Fruit fly (Drosophila melanogaster): ENCODE results near the gene CheA87a.

Gene CheA87a

dm6 chr3R:13364175-13365174, 5.0 kb upstream of the CheA87a start, which contains the start of gene Dic1:
Gene Dic1, plus strand, starts transcription at chr3R:13364938.
- TF ChIP-seq CG7368 (GFP tag; optimal IDR thresholded peaks at IDR 0.05) (peak; percentile 92), CG6808 (GFP tag; optimal IDR thresholded peaks at IDR 0.05) (peak; percentile 95), vri (GFP tag; optimal IDR thresholded peaks at IDR 0.05) (peak; percentile 87), CG16779 (tag; optimal IDR thresholded peaks at IDR 0.05) (peak; percentile 93), CG6854 (GFP tag; optimal IDR thresholded peaks at IDR 0.05) (peak; percentile 96), CG34406 (GFP tag; optimal IDR thresholded peaks at IDR 0.05) (peak; percentile 98), CG6276 (GFP tag; optimal IDR thresholded peaks at IDR 0.05) (peak; percentile 98), CG8632 (GFP tag; optimal IDR thresholded peaks at IDR 0.05) (peak; percentile 98), CG32006 (GFP tag; optimal IDR thresholded peaks at IDR 0.05) (peak; percentile 99), fd85E (GFP tag; optimal IDR thresholded peaks at IDR 0.05) (peak; percentile 85), Eip78C (GFP tag) (peak; percentile 100), CG8319 (GFP tag; optimal IDR thresholded peaks at IDR 0.05) (peak; percentile 97), CG15336 (GFP tag; IDR thresholded peaks at IDR 0.05) (peak; percentile 96), Sox14 (GFP tag; optimal IDR thresholded peaks at IDR 0.05) (peak; percentile 96), Sox102F (GFP tag; optimal IDR thresholded peaks at IDR 0.05) (peak; percentile 97), CG4318 (GFP tag; optimal IDR thresholded peaks at IDR 0.05) (peak; percentile 98), esn (GFP tag; optimal IDR thresholded peaks at IDR 0.05) (peak; percentile 99), CG3919 (GFP tag; optimal IDR thresholded peaks at IDR 0.05) (peak; percentile 98), net (GFP tag; optimal IDR thresholded peaks at IDR 0.05) (peak; percentile 97), CG11902 (GFP tag; optimal IDR thresholded peaks at IDR 0.05) (peak; percentile 95), Sox15 (GFP tag; optimal IDR thresholded peaks at IDR 0.05) (peak; percentile 96), Eip75B (GFP tag; optimal IDR thresholded peaks at IDR 0.05) (peak; percentile 97), ss (GFP tag; optimal IDR thresholded peaks at IDR 0.05) (peak; percentile 83 to 93), eg (GFP tag; IDR thresholded peaks at IDR 0.05) (peak; percentile 93), CG10669 (GFP tag; optimal IDR thresholded peaks at IDR 0.05) (peak; percentile 96), acj6 (GFP tag; optimal IDR thresholded peaks at IDR 0.05) (peak; percentile 98), CG10631 (GFP tag; optimal IDR thresholded peaks at IDR 0.05) (peak; percentile 96), fd59A (GFP tag; optimal IDR thresholded peaks at IDR 0.05) (peak; percentile 92), salr (GFP tag; optimal IDR thresholded peaks at IDR 0.05) (peak; percentile 78 to 98), pdm3 (GFP tag; optimal IDR thresholded peaks at IDR 0.05) (peak; percentile 97), fkh (GFP tag; optimal IDR thresholded peaks at IDR 0.05) (peak; percentile 66), CG1621 (tag; optimal IDR thresholded peaks at IDR 0.05) (peak; percentile 79), Hr4 (GFP tag; optimal IDR thresholded peaks at IDR 0.05) (peak; percentile 98), dac (GFP tag; optimal IDR thresholded peaks at IDR 0.05) (peak; percentile 95), CG11294 (GFP tag; IDR thresholded peaks at IDR 0.05) (peak; percentile 85; the same call in 1 of the 2 replicates), Smox (GFP tag; optimal IDR thresholded peaks at IDR 0.05) (peak; percentile 97), achi (GFP tag; optimal IDR thresholded peaks at IDR 0.05) (peak; percentile 97), CG31627 (GFP tag; optimal IDR thresholded peaks at IDR 0.05) (peak; percentile 96), dsx (GFP tag; optimal IDR thresholded peaks at IDR 0.05; ENCODE audit: poor library complexity, severe bottlenecking) (peak; percentile 85), CG3032 (tag; optimal IDR thresholded peaks at IDR 0.05) (peak; percentile 94), Ets96B (tag; optimal IDR thresholded peaks at IDR 0.05) (peak; percentile 95), CG6792 (GFP tag; optimal IDR thresholded peaks at IDR 0.05) (peak; percentile 96), Hr38 (GFP tag; optimal IDR thresholded peaks at IDR 0.05) (peak; percentile 26), OdsH (GFP tag; optimal IDR thresholded peaks at IDR 0.05) (peak; percentile 98), Gug (GFP tag; IDR thresholded peaks at IDR 0.05) (peak; percentile 87), Blimp-1 (GFP tag; optimal IDR thresholded peaks at IDR 0.05) (peak; percentile 94), lz (GFP tag; optimal IDR thresholded peaks at IDR 0.05) (peak; percentile 97), topi (GFP tag; optimal IDR thresholded peaks at IDR 0.05) (peak; percentile 98), CG6163 (GFP tag; IDR thresholded peaks at IDR 0.05) (peak; percentile 92)
